Fruit fly (Drosophila melanogaster): ENCODE results near the gene CG15423.

Gene CG15423

DNA sequence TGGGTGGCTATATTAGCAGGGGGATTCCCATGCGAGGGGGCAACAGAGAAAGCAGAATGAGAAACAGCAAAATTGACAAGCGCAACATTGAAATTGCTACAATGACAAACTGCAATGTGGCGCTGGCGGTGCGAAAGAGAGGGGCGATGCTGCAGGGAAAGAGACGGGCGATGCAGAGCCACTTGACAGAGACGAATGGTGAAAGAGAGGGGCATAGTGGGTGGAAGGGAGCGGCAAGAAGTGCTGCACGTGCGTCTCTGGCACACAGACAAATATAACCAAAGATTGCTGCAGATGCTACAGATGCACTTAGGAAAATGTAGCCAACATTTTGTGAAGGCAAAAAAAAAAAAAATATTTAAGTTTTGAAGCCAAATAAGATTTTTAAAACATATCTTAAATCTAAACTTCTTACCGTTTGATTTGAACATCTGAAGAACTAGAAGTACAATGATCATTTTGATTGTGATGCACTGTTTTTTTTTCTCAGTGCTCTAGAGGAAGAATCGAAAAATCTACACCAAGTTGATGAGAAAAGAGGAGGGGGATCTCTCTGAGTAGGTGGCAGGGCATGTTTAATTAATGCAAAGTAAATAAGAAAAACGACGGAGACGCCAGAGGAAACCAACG lies 39.5 kb downstream of the CG15423 start:
- no peak for TF ChIP-seq pan (optimal IDR thresholded peaks at IDR 0.05)
- TF ChIP-seq psq (optimal IDR thresholded peaks at IDR 0.05) = no peak
- TF ChIP-seq CG8478 (optimal IDR thresholded peaks at IDR 0.05) = no peak
- no peak for TF ChIP-seq usp (GFP tag; optimal IDR thresholded peaks at IDR 0.05)
- no peak for TF ChIP-seq Dll (optimal IDR thresholded peaks at IDR 0.05)
- TF ChIP-seq EcR (GFP tag; optimal IDR thresholded peaks at IDR 0.05) = no peak

DNA sequence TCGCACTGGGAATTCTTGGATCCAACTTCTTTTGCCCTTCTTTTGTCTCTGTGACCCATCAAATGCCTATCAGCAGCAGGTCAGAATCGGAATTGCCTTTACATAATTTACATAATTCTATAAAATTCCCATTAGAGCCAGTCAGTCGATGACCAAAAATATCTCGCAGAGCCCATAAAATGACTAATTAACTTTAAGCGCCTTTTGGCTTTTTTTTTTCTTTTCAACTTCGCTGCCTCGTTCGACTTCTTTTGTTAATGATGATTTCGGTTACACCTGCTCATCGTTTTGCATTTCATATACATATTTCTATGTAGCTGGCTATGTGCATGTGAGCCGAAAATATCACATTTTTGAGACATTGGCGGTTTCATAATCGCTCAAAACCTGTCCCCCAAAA lies 45.9 kb downstream of the CG15423 start:
- no peak for TF ChIP-seq usp (GFP tag; optimal IDR thresholded peaks at IDR 0.05)
- TF ChIP-seq Dll (optimal IDR thresholded peaks at IDR 0.05) = no peak
- TF ChIP-seq CG8478 (optimal IDR thresholded peaks at IDR 0.05) = no peak
- no peak for TF ChIP-seq EcR (GFP tag; optimal IDR thresholded peaks at IDR 0.05)
- TF ChIP-seq pan (optimal IDR thresholded peaks at IDR 0.05) = no peak
- TF ChIP-seq psq (optimal IDR thresholded peaks at IDR 0.05) = no peak

DNA sequence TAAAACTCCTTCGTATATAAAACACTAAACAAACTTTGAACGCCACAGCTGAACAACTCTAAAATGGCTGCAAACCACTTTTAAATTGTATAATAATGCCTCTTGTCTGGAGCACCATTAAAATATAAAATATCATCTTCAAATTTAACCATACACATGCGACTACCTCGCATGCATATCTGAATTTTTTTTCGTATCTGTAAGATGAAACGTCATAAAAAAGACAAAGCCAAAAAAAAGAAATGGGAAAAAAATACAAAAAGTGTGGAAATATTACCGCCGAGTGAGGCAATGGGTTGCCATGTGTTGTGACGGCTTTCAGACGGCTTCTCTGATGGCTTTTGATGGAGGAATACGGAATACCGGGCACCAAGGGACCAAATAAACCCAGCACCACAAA lies 46.5 kb downstream of the CG15423 start:
- TF ChIP-seq Dll (optimal IDR thresholded peaks at IDR 0.05) (no peak), usp (GFP tag; optimal IDR thresholded peaks at IDR 0.05) (no peak), pan (optimal IDR thresholded peaks at IDR 0.05) (no peak)

DNA sequence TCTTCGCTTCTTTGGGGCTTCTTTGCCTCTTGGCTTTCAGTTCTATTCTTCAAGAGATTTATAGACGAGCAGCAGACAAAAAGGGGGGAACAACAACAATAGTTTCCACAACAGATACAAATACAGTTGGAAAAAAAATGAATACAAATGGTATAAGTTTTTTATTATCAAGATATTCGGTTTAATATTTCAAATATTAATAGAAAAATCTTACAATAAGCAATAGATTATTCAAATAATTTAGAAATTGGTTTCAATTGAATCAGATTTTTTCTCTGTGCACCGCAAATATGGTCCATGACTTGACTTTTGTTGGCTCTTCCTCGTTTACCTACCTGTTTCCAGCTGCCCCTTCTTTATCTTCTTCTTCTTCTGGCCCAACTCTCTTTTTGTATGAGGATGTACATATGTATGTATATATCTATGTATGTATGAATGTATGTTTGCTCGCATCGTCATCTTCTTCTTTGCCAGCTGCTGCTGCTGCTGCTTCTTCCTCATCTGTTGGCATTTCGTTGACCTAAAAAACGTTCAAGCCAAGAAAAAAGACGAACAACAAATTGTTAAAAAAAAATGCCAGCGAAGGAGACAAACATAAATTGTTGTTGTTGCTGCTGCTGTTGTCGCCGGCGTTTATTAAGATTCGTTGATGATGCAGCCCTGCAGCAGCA lies 47.7 kb downstream of the CG15423 start:
- TF ChIP-seq pan (optimal IDR thresholded peaks at IDR 0.05) (no peak), Dll (optimal IDR thresholded peaks at IDR 0.05) (no peak), EcR (GFP tag; optimal IDR thresholded peaks at IDR 0.05) (peak in 1 of 2 experiments; percentile 11), usp (GFP tag; optimal IDR thresholded peaks at IDR 0.05) (no peak)

DNA sequence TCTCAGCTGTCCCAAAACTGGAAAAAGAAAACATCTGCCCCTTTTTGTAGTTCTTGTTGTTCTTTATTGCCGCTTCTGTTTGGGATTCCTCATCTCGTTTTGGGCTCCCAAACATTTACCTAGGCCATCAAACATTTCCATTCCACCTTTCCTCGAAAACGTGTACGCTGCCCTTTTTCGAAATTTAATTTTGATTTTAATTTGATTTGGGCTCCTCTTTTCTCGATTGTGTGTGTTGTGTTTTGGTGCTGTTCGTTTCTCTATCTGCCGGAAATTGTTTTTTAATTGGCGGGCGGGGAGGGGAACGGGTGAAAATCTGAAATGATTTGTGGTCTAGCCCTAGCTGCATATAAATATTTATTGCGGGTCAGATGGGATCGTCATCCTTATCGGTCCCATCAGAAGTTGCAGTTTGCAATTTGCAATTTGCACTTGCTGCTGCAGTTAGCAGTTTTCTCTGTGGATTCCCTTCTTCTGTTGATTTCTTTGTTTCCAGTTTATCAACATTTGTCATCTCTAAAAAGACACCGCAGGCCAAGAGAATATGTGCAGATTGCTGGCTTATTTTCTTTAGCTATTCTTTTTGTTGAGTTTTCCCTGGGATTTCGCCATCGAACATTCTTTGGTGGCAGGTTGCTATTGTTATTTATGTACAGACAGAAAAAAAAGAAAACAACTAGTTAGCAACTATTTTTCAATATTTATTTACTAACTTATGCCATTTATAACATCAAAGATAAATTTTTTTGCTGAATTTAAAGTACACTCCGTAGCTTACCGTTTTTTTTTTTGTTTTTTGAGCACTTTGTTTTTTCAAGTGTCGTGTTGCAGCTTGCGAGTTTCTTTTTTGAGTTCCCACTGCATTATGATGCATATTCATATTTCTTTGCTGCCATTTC lies 49.3 kb downstream of the CG15423 start:
- TF ChIP-seq usp (GFP tag; optimal IDR thresholded peaks at IDR 0.05) = no peak
- TF ChIP-seq CG8478 (optimal IDR thresholded peaks at IDR 0.05) = no peak
- TF ChIP-seq pan (optimal IDR thresholded peaks at IDR 0.05) = no peak
- no peak for TF ChIP-seq EcR (GFP tag; optimal IDR thresholded peaks at IDR 0.05)
- no peak for TF ChIP-seq psq (optimal IDR thresholded peaks at IDR 0.05)
- TF ChIP-seq Dll (optimal IDR thresholded peaks at IDR 0.05) = no peak
